Fruit fly (Drosophila melanogaster) whole organism, embryonic: Measurements from ENCODE around the gene spd-2.
A peak's percentile ranks its signal among the peaks of the same experiment; 100 is the strongest.

Experiments used
- Bdp1 ChIP-seq: fragments of 200-800 bp; sonication (Bioruptor generic); optimal IDR thresholded peaks from 3 replicates; lab custom pipeline; 2016; ENCODE audit warnings: missing biosample characterization, missing genetic modification characterization
- CG11093 ChIP-seq: fragments of 200-800 bp; sonication (Bioruptor generic); IDR thresholded peaks from 3 replicates; pipeline ENCODE4 v1.3.6; 2022; ENCODE audit warnings: missing biosample characterization, missing genetic modification characterization
- CG11247 ChIP-seq: fragments of 200-800 bp; sonication (Bioruptor generic); IDR thresholded peaks from 2 replicates; pipeline ENCODE4 v1.3.6; 2022; ENCODE audit warnings: missing biosample characterization, missing genetic modification characterization
- CG11398 ChIP-seq: fragments of 200-800 bp; sonication (Bioruptor generic); optimal IDR thresholded peaks from 2 replicates; lab custom pipeline; 2016; ENCODE audit warnings: missing biosample characterization, missing genetic modification characterization
- CG11695 ChIP-seq: fragments of 200-800 bp; sonication (Bioruptor generic); IDR thresholded peaks from 3 replicates; pipeline ENCODE4 v1.3.6; 2022; ENCODE audit warnings: missing biosample characterization, missing genetic modification characterization
- CG12744 ChIP-seq: fragments of 200-800 bp; sonication (Bioruptor generic); optimal IDR thresholded peaks from 2 replicates; lab custom pipeline; 2016; ENCODE audit warnings: missing biosample characterization, missing genetic modification characterization
- CG14667 ChIP-seq: fragments of 200-800 bp; sonication (Bioruptor generic); IDR thresholded peaks from 2 replicates; pipeline ENCODE4 v1.3.6; 2022; ENCODE audit warnings: missing biosample characterization, missing genetic modification characterization
- CG1529 ChIP-seq: fragments of 200-800 bp; sonication (Bioruptor generic); optimal IDR thresholded peaks from 3 replicates; lab custom pipeline; 2018; ENCODE audit warnings: missing biosample characterization, missing genetic modification characterization
- CG15479 ChIP-seq: fragments of 200-800 bp; sonication (Bioruptor generic); optimal IDR thresholded peaks from 3 replicates; lab custom pipeline; 2019; ENCODE audit warnings: missing biosample characterization, mild to moderate bottlenecking, missing genetic modification characterization, moderate library complexity
- CG15601 ChIP-seq: fragments of 200-800 bp; sonication (Bioruptor generic); optimal IDR thresholded peaks from 3 replicates; lab custom pipeline; 2019; ENCODE audit warnings: missing biosample characterization, mild to moderate bottlenecking, missing genetic modification characterization, moderate library complexity
- CG17186 ChIP-seq: fragments of 200-800 bp; sonication (Bioruptor generic); optimal IDR thresholded peaks from 3 replicates; lab custom pipeline; 2017; ENCODE audit warnings: missing biosample characterization, missing genetic modification reagents, missing genetic modification characterization
- CG17829 ChIP-seq: fragments of 200-800 bp; optimal IDR thresholded peaks from 2 replicates; lab custom pipeline; 2019; ENCODE audit warnings: missing biosample characterization, mild to moderate bottlenecking, missing genetic modification characterization, moderate library complexity
- CG2678 ChIP-seq: fragments of 200-800 bp; sonication (Bioruptor generic); optimal IDR thresholded peaks from 3 replicates; lab custom pipeline; 2019; ENCODE audit warnings: missing biosample characterization, mild to moderate bottlenecking, missing genetic modification characterization, moderate library complexity
- CG30403 ChIP-seq: fragments of 200-800 bp; sonication (Bioruptor generic); optimal IDR thresholded peaks from 3 replicates; lab custom pipeline; 2016; ENCODE audit warnings: missing biosample characterization, missing genetic modification characterization
- CG31365 ChIP-seq: fragments of 200-800 bp; sonication (Bioruptor generic); optimal IDR thresholded peaks from 2 replicates; lab custom pipeline; 2018; ENCODE audit warnings: missing biosample characterization, mild to moderate bottlenecking, missing genetic modification characterization
- CG32772 ChIP-seq: fragments of 200-800 bp; sonication (Bioruptor generic); IDR thresholded peaks from 2 replicates; pipeline ENCODE4 v1.3.6; 2022; ENCODE audit warnings: missing biosample characterization, missing genetic modification characterization
- CG34422 ChIP-seq: fragments of 200-800 bp; sonication (Bioruptor generic); IDR thresholded peaks from 3 replicates; pipeline ENCODE4 v1.3.6; 2022; ENCODE audit warnings: missing biosample characterization, missing genetic modification characterization
- CG4282 ChIP-seq: fragments of 200-800 bp; sonication (Bioruptor generic); optimal IDR thresholded peaks from 2 replicates; lab custom pipeline; 2016; ENCODE audit warnings: missing biosample characterization, missing genetic modification characterization
- CG4360 ChIP-seq: fragments of 200-800 bp; sonication (Bioruptor generic); IDR thresholded peaks from 2 replicates; pipeline ENCODE4 v1.3.6; 2022; ENCODE audit warnings: missing biosample characterization, missing genetic modification characterization
- CG5245 ChIP-seq: fragments of 200-800 bp; sonication (Bioruptor generic); optimal IDR thresholded peaks from 3 replicates; lab custom pipeline; 2016; ENCODE audit warnings: missing biosample characterization, missing genetic modification characterization
- CG6272 ChIP-seq: fragments of 200-800 bp; sonication (Bioruptor generic); IDR thresholded peaks from 2 replicates; pipeline ENCODE4 v1.3.6; 2022; ENCODE audit warnings: missing biosample characterization, missing genetic modification characterization
- CG6854 ChIP-seq: fragments of 200-800 bp; sonication (Bioruptor generic); optimal IDR thresholded peaks from 3 replicates; lab custom pipeline; 2017; ENCODE audit warnings: missing biosample characterization, mild to moderate bottlenecking, missing genetic modification characterization
- CG7839 ChIP-seq: fragments of 200-800 bp; sonication (Bioruptor generic); optimal IDR thresholded peaks from 3 replicates; lab custom pipeline; 2018; ENCODE audit warnings: missing biosample characterization, mild to moderate bottlenecking, missing genetic modification characterization, moderate library complexity
- Dip3 ChIP-seq: fragments of 200-800 bp; sonication (Bioruptor generic); optimal IDR thresholded peaks from 3 replicates; lab custom pipeline; 2016; ENCODE audit warnings: missing biosample characterization, missing genetic modification characterization
- Ets97D ChIP-seq: fragments of 200-800 bp; sonication (Bioruptor generic); optimal IDR thresholded peaks from 3 replicates; lab custom pipeline; 2016; ENCODE audit warnings: missing biosample characterization, missing genetic modification characterization
- GATAe ChIP-seq: fragments of 200-800 bp; sonication (Bioruptor generic); conservative IDR thresholded peaks from 2 replicates; pipeline ENCODE4 v1.3.6; 2022; ENCODE audit warnings: missing biosample characterization, missing genetic modification characterization
- HHEX ChIP-seq: fragments of 200-800 bp; sonication (Bioruptor generic); optimal IDR thresholded peaks from 3 replicates; lab custom pipeline; 2017; ENCODE audit warnings: missing biosample characterization, mild to moderate bottlenecking, missing genetic modification characterization, missing genetic modification reagents
- MBD-R2 ChIP-seq: fragments of 200-800 bp; sonication (Bioruptor generic); IDR thresholded peaks from 2 replicates; pipeline ENCODE4 v1.3.6; 2022; ENCODE audit warnings: missing biosample characterization, missing genetic modification characterization
- MESR4 ChIP-seq: fragments of 200-800 bp; sonication (Bioruptor generic); optimal IDR thresholded peaks from 2 replicates; lab custom pipeline; 2018; ENCODE audit warnings: missing biosample characterization, mild to moderate bottlenecking, missing genetic modification characterization, moderate library complexity
- Myb ChIP-seq: fragments of 200-800 bp; sonication (Bioruptor generic); optimal IDR thresholded peaks from 2 replicates; lab custom pipeline; 2016; ENCODE audit warnings: missing biosample characterization, missing genetic modification characterization
- Sox100B ChIP-seq: fragments of 200-800 bp; sonication (Bioruptor generic); optimal IDR thresholded peaks from 3 replicates; lab custom pipeline; 2018; ENCODE audit warnings: missing biosample characterization, mild to moderate bottlenecking, missing genetic modification characterization
- Sry-δ ChIP-seq: fragments of 200-800 bp; sonication (Bioruptor generic); optimal IDR thresholded peaks from 2 replicates; lab custom pipeline; 2016; ENCODE audit warnings: missing biosample characterization, missing genetic modification characterization
- Ssrp ChIP-seq: fragments of 200-800 bp; sonication (Bioruptor generic); optimal IDR thresholded peaks from 2 replicates; lab custom pipeline; 2018; ENCODE audit warnings: missing biosample characterization, mild to moderate bottlenecking, missing genetic modification characterization, moderate library complexity
- TFAM ChIP-seq: fragments of 200-800 bp; sonication (Bioruptor generic); optimal IDR thresholded peaks from 2 replicates; lab custom pipeline; 2017; ENCODE audit warnings: missing biosample characterization, missing genetic modification characterization, inconsistent platforms
- aop ChIP-seq: fragments of 200-800 bp; sonication (Bioruptor generic); IDR thresholded peaks from 2 replicates; pipeline ENCODE4 v1.3.6; 2022; ENCODE audit warnings: missing biosample characterization, missing genetic modification characterization
- ato ChIP-seq: fragments of 200-800 bp; sonication (Bioruptor generic); IDR thresholded peaks from 2 replicates; pipeline ENCODE4 v1.3.6; 2022; ENCODE audit warnings: missing biosample characterization, missing genetic modification characterization; ENCODE audit not compliant: partially characterized antibody
- bab2 ChIP-seq: fragments of 200-800 bp; sonication (Bioruptor generic); optimal IDR thresholded peaks from 2 replicates; lab custom pipeline; 2016; ENCODE audit warnings: missing biosample characterization, missing genetic modification characterization
- bigmax ChIP-seq: fragments of 200-800 bp; sonication (Bioruptor generic); optimal IDR thresholded peaks from 2 replicates; lab custom pipeline; 2018; ENCODE audit warnings: missing biosample characterization, mild to moderate bottlenecking, missing genetic modification characterization
- dati ChIP-seq: fragments of 200-800 bp; sonication (Bioruptor generic); IDR thresholded peaks from 2 replicates; pipeline ENCODE4 v1.3.6; 2022; ENCODE audit warnings: missing biosample characterization, missing genetic modification characterization
- fd96Cb ChIP-seq: fragments of 200-800 bp; sonication (Bioruptor generic); optimal IDR thresholded peaks from 2 replicates; lab custom pipeline; 2018; ENCODE audit warnings: missing biosample characterization, mild to moderate bottlenecking, missing genetic modification characterization, moderate library complexity
- gt ChIP-seq: fragments of 200-800 bp; sonication (Bioruptor generic); IDR thresholded peaks from 2 replicates; pipeline ENCODE4 v1.3.6; 2022; ENCODE audit warnings: missing biosample characterization, missing genetic modification characterization
- h ChIP-seq: fragments of >200 bp; optimal IDR thresholded peaks from 2 replicates; lab custom pipeline; 2017
- nau ChIP-seq: fragments of 200-800 bp; sonication (Bioruptor generic); optimal IDR thresholded peaks from 3 replicates; lab custom pipeline; 2017; ENCODE audit warnings: missing biosample characterization, mild to moderate bottlenecking, missing genetic modification characterization, missing genetic modification reagents
- peb ChIP-seq: fragments of 200-800 bp; sonication (Bioruptor generic); IDR thresholded peaks from 2 replicates; pipeline ENCODE4 v1.3.6; 2022; ENCODE audit warnings: missing biosample characterization, missing genetic modification characterization
- pfk ChIP-seq: fragments of 200-800 bp; sonication (Bioruptor generic); optimal IDR thresholded peaks from 2 replicates; lab custom pipeline; 2018; ENCODE audit warnings: missing biosample characterization, mild to moderate bottlenecking, missing genetic modification characterization, moderate library complexity
- row ChIP-seq: fragments of 200-800 bp; sonication (Bioruptor generic); IDR thresholded peaks from 3 replicates; pipeline ENCODE4 v1.3.6; 2022; ENCODE audit warnings: missing biosample characterization, missing genetic modification characterization
- salm ChIP-seq: fragments of 200-800 bp; sonication (Bioruptor generic); optimal IDR thresholded peaks from 2 replicates; lab custom pipeline; 2018; ENCODE audit warnings: missing biosample characterization, mild to moderate bottlenecking, missing genetic modification characterization
- schlank ChIP-seq: fragments of 200-800 bp; sonication (Bioruptor generic); optimal IDR thresholded peaks from 2 replicates; lab custom pipeline; 2018; ENCODE audit warnings: missing biosample characterization, mild to moderate bottlenecking, missing genetic modification characterization
- sens-2 ChIP-seq: fragments of 200-800 bp; sonication (Bioruptor generic); IDR thresholded peaks from 2 replicates; pipeline ENCODE4 v1.3.6; 2022; ENCODE audit warnings: missing biosample characterization, missing genetic modification characterization
- ssp ChIP-seq: fragments of 200-800 bp; sonication (Bioruptor generic); IDR thresholded peaks from 2 replicates; pipeline ENCODE4 v1.3.6; 2022; ENCODE audit warnings: missing biosample characterization, missing genetic modification characterization
- unc-4 ChIP-seq: fragments of 200-800 bp; sonication (Bioruptor generic); IDR thresholded peaks from 2 replicates; pipeline ENCODE4 v1.3.6; 2022; ENCODE audit warnings: missing biosample characterization, missing genetic modification characterization; ENCODE audit not compliant: partially characterized antibody
- zen ChIP-seq: fragments of 200-800 bp; sonication (Bioruptor generic); optimal IDR thresholded peaks from 3 replicates; lab custom pipeline; 2018; ENCODE audit warnings: missing biosample characterization, mild to moderate bottlenecking, missing genetic modification characterization, moderate library complexity
- zfh2 ChIP-seq: fragments of 200-800 bp; sonication (Bioruptor generic); optimal IDR thresholded peaks from 2 replicates; lab custom pipeline; 2016; ENCODE audit warnings: missing biosample characterization, missing genetic modification characterization

The spd-2 gene

DNA sequence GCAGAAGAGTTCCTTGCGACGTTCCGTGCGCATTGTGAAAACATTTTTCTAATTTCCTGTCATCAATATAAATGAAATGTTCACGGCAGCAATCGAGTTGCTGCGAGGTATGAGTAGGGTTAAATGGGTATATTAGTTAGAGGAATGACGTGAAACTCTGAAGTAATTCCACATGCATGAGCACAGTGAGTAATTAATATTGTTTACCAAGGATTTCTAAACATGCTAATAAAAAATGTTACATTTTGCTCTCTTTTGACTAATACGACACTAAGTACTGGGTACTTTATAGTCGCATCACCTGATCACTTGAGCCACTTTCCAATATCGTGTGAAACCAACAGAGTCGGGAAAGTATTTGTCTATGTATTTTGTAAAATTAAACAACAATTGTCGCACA, 50.6 kb downstream of the spd-2 start (continued):
- TF ChIP-seq CG11398 (GFP tag; lab: Kevin White, UChicago) (peak; percentile 0), CG5245 (GFP tag; lab: Kevin White, UChicago) (peak; percentile 20), nau (no peak), CG4282 (GFP tag; lab: Kevin White, UChicago) (no peak), pfk (GFP tag; lab: Kevin White, UChicago) (no peak), zen (tag; lab: Kevin White, UChicago) (no peak), CG15479 (GFP tag; lab: Kevin White, UChicago) (no peak), MBD-R2 (GFP tag; lab: Robert Waterston, UW) (no peak), CG32772 (peak; percentile 49; the same call in 1 of the 2 replicates), salm (no peak), Dip3 (GFP tag; lab: Kevin White, UChicago) (no peak), MESR4 (GFP tag; lab: Kevin White, UChicago) (no peak), peb (no peak), CG31365 (tag; lab: Kevin White, UChicago) (no peak), CG12744 (no peak), Ssrp (tag; lab: Kevin White, UChicago) (no peak), bigmax (GFP tag; lab: Kevin White, UChicago) (no peak), CG14667 (GFP tag; lab: Robert Waterston, UW) (no peak), Bdp1 (GFP tag; lab: Kevin White, UChicago) (no peak), Sox100B (no peak), dati (no peak), CG7839 (tag; lab: Kevin White, UChicago) (peak; percentile 32), CG11247 (no peak), h (lab: Kevin White, UChicago) (no peak), CG15601 (tag; lab: Kevin White, UChicago) (no peak), row (GFP tag; lab: Robert Waterston, UW) (no peak), CG6854 (GFP tag; lab: Kevin White, UChicago) (no peak), fd96Cb (tag; lab: Kevin White, UChicago) (peak; percentile 71), CG2678 (peak; percentile 31), GATAe (GFP tag; lab: Robert Waterston, UW) (no peak), sens-2 (GFP tag; lab: Robert Waterston, UW) (no peak), aop (no peak), ssp (GFP tag; lab: Robert Waterston, UW) (no peak), CG6272 (GFP tag; lab: Robert Waterston, UW) (no peak), gt (GFP tag; lab: Robert Waterston, UW) (no peak), Sry-δ (GFP tag; lab: Kevin White, UChicago) (no peak), bab2 (no peak), CG4360 (GFP tag; lab: Robert Waterston, UW) (no peak), CG17186 (GFP tag; lab: Kevin White, UChicago) (no peak), schlank (tag; lab: Kevin White, UChicago) (no peak), CG11695 (GFP tag; lab: Robert Waterston, UW) (0 out of 3 replicates have a peak, but pooled peaks have one; percentile 8), CG30403 (GFP tag; lab: Kevin White, UChicago) (peak; percentile 32), ato (no peak), CG17829 (tag; lab: Kevin White, UChicago) (no peak), CG11093 (GFP tag; lab: Robert Waterston, UW) (no peak), CG1529 (GFP tag; lab: Kevin White, UChicago) (no peak), Ets97D (no peak), CG34422 (GFP tag; lab: Robert Waterston, UW) (no peak), HHEX (no peak), unc-4 (GFP tag; lab: Robert Waterston, UW) (no peak), TFAM (GFP tag; lab: Kevin White, UChicago) (no peak), Myb (GFP tag; lab: Kevin White, UChicago) (no peak), zfh2 (GFP tag; lab: Kevin White, UChicago) (no peak)
